Worm (Caenorhabditis elegans) whole organism, L4 larva: ENCODE data around the gene srt-11.

Experiments used
- F37D6.2 ChIP-seq: sonication (generic microtip); optimal IDR thresholded peaks from 2 replicates; lab custom pipeline; 2016; ENCODE audit warnings: mild to moderate bottlenecking, missing genetic modification characterization, missing compliant biosample characterization
- F49E8.2 ChIP-seq: sonication (generic microtip); optimal IDR thresholded peaks from 2 replicates; lab custom pipeline; 2016; ENCODE audit warnings: missing compliant biosample characterization, mild to moderate bottlenecking, missing genetic modification characterization, borderline replicate concordance
- T20F7.1 ChIP-seq: fragments of 200-800 bp; sonication (Bioruptor generic); optimal IDR thresholded peaks from 2 replicates; lab custom pipeline; 2018; ENCODE audit warnings: mild to moderate bottlenecking, missing genetic modification characterization, missing compliant biosample characterization
- ZK546.5 ChIP-seq, 2 experiments: sonication (generic microtip); optimal IDR thresholded peaks; 2 replicates each; lab custom pipeline; 2017; ENCODE audit warnings: missing biosample characterization in 2 of 2, missing genetic modification characterization in 2 of 2
- jun-1 ChIP-seq: fragments of 150-350 bp; optimal IDR thresholded peaks from 2 replicates; lab custom pipeline; 2014; ENCODE audit warnings: missing biosample characterization, missing genetic modification reagents, missing genetic modification characterization
- lin-39 ChIP-seq: fragments of 150-350 bp; optimal IDR thresholded peaks from 2 replicates; lab custom pipeline; 2014; ENCODE audit warnings: missing biosample characterization, missing genetic modification reagents, missing genetic modification characterization
- madf-5 ChIP-seq, 2 experiments: fragments of 200-800 bp; sonication (Bioruptor generic); IDR thresholded peaks; 2 replicates each; pipeline ENCODE4 v1.3.6; 2022; ENCODE audit warnings: missing compliant biosample characterization in 2 of 2, missing genetic modification characterization in 2 of 2
- mdl-1 ChIP-seq, 2 experiments: fragments of 150-350 bp in 1 of 2; sonication (generic microtip) in 1 of 2; optimal IDR thresholded peaks; 2 replicates each; lab custom pipeline; 2014 to 2017; ENCODE audit warnings: missing biosample characterization in 2 of 2, missing genetic modification characterization in 2 of 2
- nhr-10 ChIP-seq: fragments of 150-350 bp; optimal IDR thresholded peaks from 2 replicates; lab custom pipeline; 2014; ENCODE audit warnings: missing biosample characterization, missing genetic modification characterization
- nhr-102 ChIP-seq: sonication (generic microtip); optimal IDR thresholded peaks from 2 replicates; lab custom pipeline; 2016; ENCODE audit warnings: mild to moderate bottlenecking, missing genetic modification characterization, moderate library complexity, missing compliant biosample characterization
- nhr-77 ChIP-seq: fragments of 150-350 bp; optimal IDR thresholded peaks from 2 replicates; lab custom pipeline; 2014; ENCODE audit warnings: missing biosample characterization, missing genetic modification characterization
- snpc-4 ChIP-seq: fragments of 150-350 bp; optimal IDR thresholded peaks from 2 replicates; lab custom pipeline; 2014; ENCODE audit warnings: missing biosample characterization, missing genetic modification characterization
- unc-62 ChIP-seq, 3 experiments: fragments of 150-350 bp in 1 of 3; sonication (generic microtip); optimal IDR thresholded peaks in 2 of 3; peaks in 1 of 3; 1 replicate in 1 of 3; 2 replicates in 2 of 3; lab custom pipeline; 2014 to 2017; ENCODE audit warnings: missing biosample characterization in 3 of 3, missing genetic modification characterization in 3 of 3, missing genetic modification reagents in 3 of 3, missing genotype in 1 of 3
- zip-2 ChIP-seq: fragments of 150-350 bp; optimal IDR thresholded peaks from 2 replicates; lab custom pipeline; 2014; ENCODE audit warnings: missing biosample characterization, missing genetic modification characterization

- TF ChIP-seq zip-2 (tag; lab: Kevin White, UChicago) (no peak), nhr-10 (no peak), T20F7.1 (GFP tag; lab: Kevin White, UChicago) (peak; percentile 70), nhr-102 (tag; lab: Kevin White, UChicago) (peak; percentile 9), nhr-77 (no peak), madf-5 (GFP tag; IDR thresholded peaks at IDR 0.05; lab: Robert Waterston, UW) (no peak), ZK546.5 (tag; optimal IDR thresholded peaks at IDR 0.05; lab: Kevin White, UChicago) (no peak), F37D6.2 (tag; lab: Kevin White, UChicago) (no peak), jun-1 (tag; lab: Kevin White, UChicago) (no peak), F49E8.2 (tag; lab: Kevin White, UChicago) (peak; percentile 39), mdl-1 (tag; optimal IDR thresholded peaks at IDR 0.05; lab: Kevin White, UChicago) (no peak), lin-39 (tag; lab: Kevin White, UChicago) (no peak), unc-62 (GFP tag; optimal IDR thresholded peaks at IDR 0.05 in 1 of 2; lab: Kevin White, UChicago) (peak in 1 of 2 experiments; percentile 54), unc-62 (tag; optimal IDR thresholded peaks at IDR 0.05; lab: Kevin White, UChicago) (no peak), snpc-4 (tag; lab: Kevin White, UChicago) (no peak)
Measured at ce11 chrII:14798047-14798522, 7.7 kb upstream of the srt-11 start, which contains the start of gene tbc-20.
